Worm (Caenorhabditis elegans): ENCODE results near the gene F22B5.6.

ce11 chrII:8480166-8480565 is 24.2 kb upstream of the F22B5.6 start, which contains the start of gene lact-4:
- TF ChIP-seq ama-1 (optimal IDR thresholded peaks at IDR 0.05) = no peak
- TF ChIP-seq nhr-25 (tag; optimal IDR thresholded peaks at IDR 0.05) = no peak
- no peak for TF ChIP-seq nfya-1 (tag; optimal IDR thresholded peaks at IDR 0.05; ENCODE audit: insufficient read depth)
- TF ChIP-seq nhr-12 (tag; optimal IDR thresholded peaks at IDR 0.05) = no peak
- no peak for TF ChIP-seq ztf-11 (tag; optimal IDR thresholded peaks at IDR 0.05)
- TF ChIP-seq skn-1 (tag; optimal IDR thresholded peaks at IDR 0.05) = no peak
- no peak for TF ChIP-seq fkh-10 (GFP tag; optimal IDR thresholded peaks at IDR 0.05)
